Worm (Caenorhabditis elegans): ENCODE data around the gene srd-74.

- TF ChIP-seq hmg-4 (GFP tag; optimal IDR thresholded peaks at IDR 0.05) (no peak), hnd-1 (tag; optimal IDR thresholded peaks at IDR 0.05) (no peak), tra-4 (tag; optimal IDR thresholded peaks at IDR 0.05) (no peak), ceh-13 (GFP tag; optimal IDR thresholded peaks at IDR 0.05) (no peak), scrt-1 (GFP tag; IDR thresholded peaks at IDR 0.05) (no peak), pes-1 (GFP tag; IDR thresholded peaks at IDR 0.05) (no peak), flt-1 (GFP tag; IDR thresholded peaks at IDR 0.05) (no peak), ama-1 (optimal IDR thresholded peaks at IDR 0.05) (no peak), F13C5.2 (tag; optimal IDR thresholded peaks at IDR 0.05) (no peak), aly-1 (tag; optimal IDR thresholded peaks at IDR 0.05) (no peak), ceh-36 (tag; optimal IDR thresholded peaks at IDR 0.05) (no peak), tbx-37 (GFP tag; conservative IDR thresholded peaks at IDR 0.05) (no peak)
Measured at ce11 chrIII:11781800-11782199, at the start of gene srd-74.
